Fruit fly (Drosophila melanogaster) whole organism, wandering third instar larva: ENCODE data around the gene CG10226.

Source experiments
- Abd-B ChIP-seq: fragments of >200 bp; optimal IDR thresholded peaks from 2 replicates; lab custom pipeline; 2017; ENCODE audit warnings: missing biosample characterization, missing genetic modification characterization
- CG32264 ChIP-seq: fragments of 200-800 bp; sonication (Bioruptor generic); optimal IDR thresholded peaks from 2 replicates; lab custom pipeline; 2016; ENCODE audit warnings: missing biosample characterization, missing genetic modification characterization
- CG9705 ChIP-seq: fragments of 200-800 bp; sonication (Bioruptor generic); optimal IDR thresholded peaks from 2 replicates; lab custom pipeline; 2018; ENCODE audit warnings: missing biosample characterization, mild to moderate bottlenecking, missing genetic modification characterization
- CrebA ChIP-seq: fragments of 200-800 bp; sonication (Bioruptor generic); optimal IDR thresholded peaks from 2 replicates; lab custom pipeline; 2016; ENCODE audit warnings: missing biosample characterization, mild to moderate bottlenecking, missing genetic modification characterization, borderline replicate concordance
- GATAd ChIP-seq: sonication (Bioruptor generic); optimal IDR thresholded peaks from 2 replicates; lab custom pipeline; 2016; ENCODE audit warnings: missing biosample characterization, missing genetic modification characterization
- HLH106 ChIP-seq: fragments of 200-800 bp; optimal IDR thresholded peaks from 3 replicates; lab custom pipeline; 2019; ENCODE audit warnings: missing biosample characterization, mild to moderate bottlenecking, missing genetic modification characterization, moderate library complexity
- Hnf4 ChIP-seq: fragments of 200-800 bp; sonication (Bioruptor generic); optimal IDR thresholded peaks from 2 replicates; lab custom pipeline; 2016; ENCODE audit warnings: missing biosample characterization, mild to moderate bottlenecking, missing genetic modification characterization
- Hr78 ChIP-seq: fragments of >200 bp; optimal IDR thresholded peaks from 2 replicates; lab custom pipeline; 2017; ENCODE audit warnings: missing biosample characterization, missing genetic modification characterization
- Hr83 ChIP-seq: fragments of 200-300 bp; sonication (Bioruptor generic); optimal IDR thresholded peaks from 2 replicates; lab custom pipeline; 2016; ENCODE audit warnings: missing biosample characterization, mild to moderate bottlenecking, missing genetic modification characterization, moderate library complexity; ENCODE audit not compliant: poor library complexity, severe bottlenecking
- Jra ChIP-seq: sonication (Bioruptor generic); optimal IDR thresholded peaks from 2 replicates; lab custom pipeline; 2016; ENCODE audit warnings: missing biosample characterization, missing genetic modification characterization
- Mio ChIP-seq: sonication (Bioruptor generic); optimal IDR thresholded peaks from 2 replicates; lab custom pipeline; 2016; ENCODE audit warnings: missing biosample characterization, missing genetic modification characterization
- Myc ChIP-seq: fragments of >200 bp; optimal IDR thresholded peaks from 2 replicates; lab custom pipeline; 2017
- OdsH ChIP-seq: fragments of 200-800 bp; sonication (Bioruptor generic); optimal IDR thresholded peaks from 2 replicates; lab custom pipeline; 2016; ENCODE audit warnings: missing biosample characterization, mild to moderate bottlenecking, missing genetic modification characterization
- Rel ChIP-seq, 2 experiments: fragments of 200-800 bp; sonication (Bioruptor generic) in 1 of 2; optimal IDR thresholded peaks; 2 replicates in 1 of 2; 3 replicates in 1 of 2; lab custom pipeline; 2016 to 2019; ENCODE audit warnings: mild to moderate bottlenecking in 2 of 2, missing biosample characterization in 2 of 2, missing genetic modification characterization in 2 of 2, moderate library complexity in 1 of 2
- Sp1 ChIP-seq: fragments of 200-800 bp; sonication (Bioruptor generic); optimal IDR thresholded peaks from 3 replicates; lab custom pipeline; 2019; ENCODE audit warnings: missing biosample characterization, mild to moderate bottlenecking, missing genetic modification characterization, moderate library complexity
- Vsx2 ChIP-seq: fragments of 200-300, 225-300 bp; sonication (Bioruptor generic); optimal IDR thresholded peaks from 2 replicates; lab custom pipeline; 2018; ENCODE audit warnings: missing biosample characterization, missing genetic modification characterization; ENCODE audit not compliant: partially characterized antibody
- br ChIP-seq: fragments of 200-800 bp; sonication (Bioruptor generic); optimal IDR thresholded peaks from 2 replicates; lab custom pipeline; 2016; ENCODE audit warnings: missing biosample characterization, missing genetic modification characterization
- dl ChIP-seq, 2 experiments: fragments of 175-275, 200-275 bp in 1 of 2; fragments of 200-275 bp in 1 of 2; sonication (Bioruptor generic); optimal IDR thresholded peaks; lab custom pipeline; 2018; ENCODE audit warnings: mild to moderate bottlenecking in 2 of 2, missing biosample characterization in 2 of 2, missing genetic modification characterization in 2 of 2, moderate library complexity in 2 of 2; ENCODE audit not compliant: partially characterized antibody in 2 of 2, insufficient read depth in 1 of 2
- dmrt93B ChIP-seq: fragments of 200-800 bp; sonication (Bioruptor generic); optimal IDR thresholded peaks from 2 replicates; lab custom pipeline; 2018; ENCODE audit warnings: missing biosample characterization, mild to moderate bottlenecking, missing genetic modification characterization
- ey ChIP-seq: fragments of 200-800 bp; sonication (Bioruptor generic); optimal IDR thresholded peaks from 2 replicates; lab custom pipeline; 2016; ENCODE audit warnings: missing biosample characterization, missing genetic modification characterization
- foxo ChIP-seq, 2 experiments: fragments of 200-800 bp; sonication (Bioruptor generic); optimal IDR thresholded peaks; 2 replicates in 1 of 2; 3 replicates in 1 of 2; lab custom pipeline; 2016 to 2017; ENCODE audit warnings: missing biosample characterization in 2 of 2, missing genetic modification characterization in 2 of 2
- fru ChIP-seq: fragments of 200-800 bp; sonication (Bioruptor generic); optimal IDR thresholded peaks from 3 replicates; lab custom pipeline; 2016; ENCODE audit warnings: missing biosample characterization, mild to moderate bottlenecking, missing genetic modification characterization
- h ChIP-seq: fragments of 200-800 bp; sonication (Bioruptor generic); optimal IDR thresholded peaks from 3 replicates; lab custom pipeline; 2016; ENCODE audit warnings: missing biosample characterization, mild to moderate bottlenecking, missing genetic modification characterization
- jim ChIP-seq: fragments of 175-275, 200-325 bp; sonication (Bioruptor generic); optimal IDR thresholded peaks from 2 replicates; lab custom pipeline; 2016; ENCODE audit warnings: missing biosample characterization, mild to moderate bottlenecking, missing genetic modification characterization
- lola ChIP-seq: fragments of >200 bp; optimal IDR thresholded peaks from 2 replicates; lab custom pipeline; 2017; ENCODE audit warnings: missing biosample characterization, missing genetic modification characterization
- pan ChIP-seq: fragments of >200 bp; optimal IDR thresholded peaks from 2 replicates; lab custom pipeline; 2017
- psq ChIP-seq: fragments of 200-800 bp; sonication (Bioruptor generic); optimal IDR thresholded peaks from 3 replicates; lab custom pipeline; 2017; ENCODE audit warnings: missing biosample characterization, mild to moderate bottlenecking, missing genetic modification characterization, moderate library complexity
- rgr ChIP-seq: fragments of 200-800 bp; sonication (Bioruptor generic); optimal IDR thresholded peaks from 3 replicates; lab custom pipeline; 2016; ENCODE audit warnings: missing biosample characterization, mild to moderate bottlenecking, missing genetic modification characterization
- sv ChIP-seq: fragments of 200-800 bp; sonication (Bioruptor generic); optimal IDR thresholded peaks from 3 replicates; lab custom pipeline; 2016; ENCODE audit warnings: missing biosample characterization, missing genetic modification characterization
- tai ChIP-seq: sonication (Bioruptor generic); optimal IDR thresholded peaks from 2 replicates; lab custom pipeline; 2016; ENCODE audit warnings: missing biosample characterization, missing genetic modification characterization
- usp ChIP-seq: fragments of >200 bp; optimal IDR thresholded peaks from 2 replicates; lab custom pipeline; 2017; ENCODE audit warnings: missing biosample characterization, missing genetic modification characterization
- woc ChIP-seq: sonication (Bioruptor generic); optimal IDR thresholded peaks from 2 replicates; lab custom pipeline; 2016; ENCODE audit warnings: missing biosample characterization, mild to moderate bottlenecking, missing genetic modification characterization

CG10226 gene

dm6 chr3L:6269003-6269402 is 29.1 kb upstream of the CG10226 start:
- peak in 1 of 2 experiments; percentile 50 for TF ChIP-seq foxo (GFP tag; optimal IDR thresholded peaks at IDR 0.05; lab: Kevin White, UChicago)
- no peak for TF ChIP-seq Hr83 (GFP tag; lab: Kevin White, UChicago)
- TF ChIP-seq br (GFP tag; lab: Kevin White, UChicago): peak; percentile 26
- TF ChIP-seq Hr78: no peak
- no peak for TF ChIP-seq CG32264
- TF ChIP-seq Jra (GFP tag; lab: Kevin White, UChicago): no peak
- no peak for TF ChIP-seq dl (GFP tag; optimal IDR thresholded peaks at IDR 0.05; lab: Kevin White, UChicago; ENCODE audit: insufficient read depth in 1 of 2, partially characterized antibody in 2 of 2)
- TF ChIP-seq pan (lab: Kevin White, UChicago): no peak
- peak; percentile 3 for TF ChIP-seq Sp1 (GFP tag; lab: Kevin White, UChicago)
- peak; percentile 14 for TF ChIP-seq HLH106 (tag; lab: Kevin White, UChicago)
- TF ChIP-seq Myc (lab: Kevin White, UChicago): no peak
- no peak for TF ChIP-seq tai
- peak; percentile 26 for TF ChIP-seq rgr (GFP tag; lab: Kevin White, UChicago)
- peak; percentile 42 for TF ChIP-seq ey
- TF ChIP-seq OdsH: peak; percentile 25
- no peak for TF ChIP-seq Vsx2 (GFP tag; lab: Kevin White, UChicago)
- peak; percentile 2 for TF ChIP-seq woc (GFP tag; lab: Kevin White, UChicago)
- peak; percentile 11 for TF ChIP-seq psq (GFP tag; lab: Kevin White, UChicago)
- TF ChIP-seq dmrt93B (GFP tag; lab: Kevin White, UChicago): no peak
- no peak for TF ChIP-seq CrebA (GFP tag; lab: Kevin White, UChicago)
- TF ChIP-seq jim (GFP tag; lab: Kevin White, UChicago): no peak
- TF ChIP-seq Rel (GFP tag; optimal IDR thresholded peaks at IDR 0.05; lab: Kevin White, UChicago): no peak
- no peak for TF ChIP-seq Rel (tag; optimal IDR thresholded peaks at IDR 0.05; lab: Kevin White, UChicago)
- TF ChIP-seq fru (GFP tag; lab: Kevin White, UChicago): peak; percentile 49
- TF ChIP-seq Mio (GFP tag; lab: Kevin White, UChicago): no peak
- no peak for TF ChIP-seq lola (GFP tag; lab: Kevin White, UChicago)
- TF ChIP-seq h: peak; percentile 55
- no peak for TF ChIP-seq sv

- no peak for TF ChIP-seq HLH106 (tag; lab: Kevin White, UChicago)
- TF ChIP-seq pan (lab: Kevin White, UChicago): no peak
- TF ChIP-seq Myc (lab: Kevin White, UChicago): no peak
- TF ChIP-seq fru (GFP tag; lab: Kevin White, UChicago): no peak
- no peak for TF ChIP-seq lola (GFP tag; lab: Kevin White, UChicago)
- TF ChIP-seq br (GFP tag; lab: Kevin White, UChicago): no peak
- TF ChIP-seq CG9705 (GFP tag; lab: Kevin White, UChicago): no peak
- TF ChIP-seq foxo (GFP tag; optimal IDR thresholded peaks at IDR 0.05; lab: Kevin White, UChicago): no peak
- TF ChIP-seq OdsH: no peak
- no peak for TF ChIP-seq Hnf4 (GFP tag; lab: Kevin White, UChicago)
- no peak for TF ChIP-seq Jra (GFP tag; lab: Kevin White, UChicago)
- no peak for TF ChIP-seq woc (GFP tag; lab: Kevin White, UChicago)
- no peak for TF ChIP-seq rgr (GFP tag; lab: Kevin White, UChicago)
- TF ChIP-seq CG32264: no peak
- TF ChIP-seq jim (GFP tag; lab: Kevin White, UChicago): no peak
Observed at dm6 chr3L:6268076-6268475, 28.2 kb upstream of the CG10226 start.

- TF ChIP-seq pan (lab: Kevin White, UChicago) (no peak), dl (GFP tag; optimal IDR thresholded peaks at IDR 0.05; lab: Kevin White, UChicago; ENCODE audit: insufficient read depth in 1 of 2, partially characterized antibody in 2 of 2) (no peak), Myc (lab: Kevin White, UChicago) (no peak), Rel (GFP tag; optimal IDR thresholded peaks at IDR 0.05; lab: Kevin White, UChicago) (no peak), Rel (tag; optimal IDR thresholded peaks at IDR 0.05; lab: Kevin White, UChicago) (no peak), Vsx2 (GFP tag; lab: Kevin White, UChicago) (no peak), Hnf4 (GFP tag; lab: Kevin White, UChicago) (no peak), tai (no peak), HLH106 (tag; lab: Kevin White, UChicago) (no peak), GATAd (no peak), rgr (GFP tag; lab: Kevin White, UChicago) (no peak), foxo (GFP tag; optimal IDR thresholded peaks at IDR 0.05; lab: Kevin White, UChicago) (no peak), CG9705 (GFP tag; lab: Kevin White, UChicago) (no peak), OdsH (no peak), usp (no peak), Abd-B (no peak), sv (no peak), CG32264 (no peak), h (no peak), ey (no peak), fru (GFP tag; lab: Kevin White, UChicago) (no peak)
Observed at dm6 chr3L:6267509-6267908, 27.6 kb upstream of the CG10226 start.
